Worm (Caenorhabditis elegans): ENCODE measurements around the gene W01C9.2.

DNA sequence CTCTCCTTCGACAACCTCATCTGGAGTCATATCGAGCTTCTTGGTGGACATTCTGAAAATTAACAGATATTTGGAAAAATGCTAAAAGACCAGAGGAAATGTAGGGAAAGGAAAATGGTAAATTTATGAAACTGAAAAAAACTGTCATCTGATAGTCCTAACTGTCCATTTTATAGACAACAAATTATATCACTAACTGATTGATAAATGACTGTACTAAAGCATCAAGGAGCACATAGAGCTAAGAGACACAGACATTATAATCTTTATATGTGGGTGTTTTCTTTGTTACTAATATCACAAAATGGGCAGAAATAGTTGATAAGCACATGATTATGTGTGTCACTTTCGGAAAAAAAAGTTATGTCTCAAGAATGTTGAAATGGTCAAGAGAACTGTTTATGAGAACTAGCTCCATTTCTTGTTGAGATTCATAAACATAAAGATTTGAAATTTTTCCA is 30.7 kb downstream of the W01C9.2 start, which contains the start of gene F54C9.3:
- TF ChIP-seq pax-1 (tag; optimal IDR thresholded peaks at IDR 0.05) (no peak), pros-1 (tag; optimal IDR thresholded peaks at IDR 0.05) (no peak), ceh-31 (tag; optimal IDR thresholded peaks at IDR 0.05) (no peak), unc-55 (GFP tag; optimal IDR thresholded peaks at IDR 0.05) (no peak), dve-1 (tag; optimal IDR thresholded peaks at IDR 0.05) (peak; percentile 1), pag-3 (tag; optimal IDR thresholded peaks at IDR 0.05; ENCODE audit: borderline replicate concordance) (no peak), sox-2 (GFP tag; IDR thresholded peaks at IDR 0.05) (no peak), eyg-1 (tag; optimal IDR thresholded peaks at IDR 0.05) (no peak), ets-4 (tag; optimal IDR thresholded peaks at IDR 0.05) (no peak), nhr-11 (tag; optimal IDR thresholded peaks at IDR 0.05) (no peak), C38D4.7 (GFP tag; optimal IDR thresholded peaks at IDR 0.05) (no peak)
